Fruit fly (Drosophila melanogaster): ENCODE measurements around the gene CG42238.

DNA sequence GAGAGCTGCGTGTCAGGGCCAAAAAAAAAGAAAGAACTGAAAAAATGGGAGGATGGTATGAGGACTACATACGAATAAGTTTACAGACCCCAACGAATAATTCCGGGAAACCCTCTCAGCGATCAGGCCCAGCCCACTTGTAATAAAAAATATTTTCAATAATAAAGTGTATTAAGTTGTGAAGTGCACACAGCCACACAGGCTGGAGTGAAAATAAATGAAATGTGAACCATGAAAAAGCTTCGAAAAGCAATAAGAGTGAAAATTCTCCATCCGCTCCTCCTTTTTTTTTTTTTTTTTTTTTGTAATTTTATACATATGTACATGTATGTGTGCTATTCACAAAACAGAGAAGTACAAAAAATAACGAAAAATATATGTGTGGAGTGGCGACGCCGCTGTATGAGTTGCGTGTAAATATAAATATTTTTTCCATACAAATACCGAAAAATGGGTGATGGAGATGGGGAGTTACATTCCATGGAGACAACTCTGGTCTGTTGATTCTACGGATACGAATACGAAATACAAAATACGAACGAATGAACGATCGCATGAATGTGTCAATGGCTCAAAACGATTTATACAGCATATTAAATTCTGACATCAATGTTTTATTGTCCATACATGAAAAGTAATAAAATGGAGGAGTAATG lies 80.2 kb downstream of the CG42238 start:
- TF ChIP-seq HHEX (GFP tag; optimal IDR thresholded peaks at IDR 0.05): no peak
- TF ChIP-seq inv (GFP tag; IDR thresholded peaks at IDR 0.05; ENCODE audit: partially characterized antibody): no peak
- no peak for TF ChIP-seq CG16779 (GFP tag; IDR thresholded peaks at IDR 0.05)
- no peak for TF ChIP-seq Atf3 (GFP tag; optimal IDR thresholded peaks at IDR 0.05)
- TF ChIP-seq D19A (tag; optimal IDR thresholded peaks at IDR 0.05): no peak
- TF ChIP-seq Sin3A (optimal IDR thresholded peaks at IDR 0.05): no peak
- TF ChIP-seq CG6765 (GFP tag; optimal IDR thresholded peaks at IDR 0.05): no peak
- no peak for TF ChIP-seq CG6689 (GFP tag; IDR thresholded peaks at IDR 0.05)
- TF ChIP-seq Scr (GFP tag; IDR thresholded peaks at IDR 0.05; ENCODE audit: partially characterized antibody): no peak
- no peak for TF ChIP-seq CG4282 (GFP tag; optimal IDR thresholded peaks at IDR 0.05)
